Worm (Caenorhabditis elegans) whole organism, late embryonic: Measurements from ENCODE around the gene fbxc-7.

Experiments used
- F13H6.1 ChIP-seq: sonication (generic microtip); optimal IDR thresholded peaks from 2 replicates; lab custom pipeline; 2016; ENCODE audit warnings: missing genetic modification characterization, missing compliant biosample characterization
- K02D7.2 ChIP-seq: sonication (generic microtip); optimal IDR thresholded peaks from 2 replicates; lab custom pipeline; 2017; ENCODE audit warnings: mild to moderate bottlenecking, missing genetic modification characterization, missing compliant biosample characterization
- T23F11.4 ChIP-seq: fragments of 200-800 bp; sonication (Bioruptor generic); optimal IDR thresholded peaks from 2 replicates; lab custom pipeline; 2018; ENCODE audit warnings: mild to moderate bottlenecking, missing genetic modification characterization, missing compliant biosample characterization
- Y22D7AL.16 ChIP-seq: sonication (generic microtip); optimal IDR thresholded peaks from 2 replicates; lab custom pipeline; 2016; ENCODE audit warnings: missing genetic modification characterization, missing compliant biosample characterization
- ahr-1 ChIP-seq: sonication (generic microtip); optimal IDR thresholded peaks from 2 replicates; lab custom pipeline; 2016; ENCODE audit warnings: missing genetic modification characterization, missing compliant biosample characterization
- ceh-14 ChIP-seq: sonication (generic microtip); optimal IDR thresholded peaks from 2 replicates; lab custom pipeline; 2016; ENCODE audit warnings: missing genotype, missing genetic modification characterization, missing compliant biosample characterization
- ceh-18 ChIP-seq: sonication (generic microtip); optimal IDR thresholded peaks from 2 replicates; lab custom pipeline; 2016; ENCODE audit warnings: missing genetic modification characterization, missing compliant biosample characterization
- ceh-19 ChIP-seq: fragments of 200-800 bp; sonication (Bioruptor generic); optimal IDR thresholded peaks from 2 replicates; lab custom pipeline; 2018; ENCODE audit warnings: mild to moderate bottlenecking, missing genetic modification characterization, missing compliant biosample characterization
- ceh-22 ChIP-seq: sonication (generic microtip); optimal IDR thresholded peaks from 2 replicates; lab custom pipeline; 2017; ENCODE audit warnings: missing biosample characterization, missing genetic modification characterization
- ceh-24 ChIP-seq: sonication (generic microtip); optimal IDR thresholded peaks from 2 replicates; lab custom pipeline; 2016; ENCODE audit warnings: mild to moderate bottlenecking, missing genetic modification characterization, missing compliant biosample characterization
- ceh-34 ChIP-seq: sonication (generic microtip); optimal IDR thresholded peaks from 2 replicates; lab custom pipeline; 2016; ENCODE audit warnings: mild to moderate bottlenecking, missing genetic modification characterization, missing compliant biosample characterization
- che-1 ChIP-seq: sonication (generic microtip); optimal IDR thresholded peaks from 2 replicates; lab custom pipeline; 2016; ENCODE audit warnings: mild to moderate bottlenecking, missing genetic modification characterization, missing compliant biosample characterization
- dmd-4 ChIP-seq: sonication (generic microtip); optimal IDR thresholded peaks from 2 replicates; lab custom pipeline; 2016; ENCODE audit warnings: borderline replicate concordance, missing genetic modification characterization, missing compliant biosample characterization
- dve-1 ChIP-seq: sonication (generic microtip); optimal IDR thresholded peaks from 2 replicates; lab custom pipeline; 2017; ENCODE audit warnings: antibody characterized with exemption, mild to moderate bottlenecking, missing genetic modification characterization, missing compliant biosample characterization
- elt-4 ChIP-seq: sonication (generic microtip); optimal IDR thresholded peaks from 2 replicates; lab custom pipeline; 2016; ENCODE audit warnings: missing genetic modification characterization, missing compliant biosample characterization
- ets-4 ChIP-seq: sonication (generic microtip); optimal IDR thresholded peaks from 2 replicates; lab custom pipeline; 2016; ENCODE audit warnings: missing genetic modification characterization, missing compliant biosample characterization
- eyg-1 ChIP-seq: sonication (generic microtip); optimal IDR thresholded peaks from 2 replicates; lab custom pipeline; 2016; ENCODE audit warnings: missing genotype, missing genetic modification characterization, missing compliant biosample characterization
- gmeb-2 ChIP-seq: sonication (generic microtip); optimal IDR thresholded peaks from 2 replicates; lab custom pipeline; 2016; ENCODE audit warnings: missing genetic modification characterization, inconsistent platforms, missing compliant biosample characterization
- lin-11 ChIP-seq: fragments of 200-800 bp; sonication (Bioruptor generic); optimal IDR thresholded peaks from 2 replicates; lab custom pipeline; 2018; ENCODE audit warnings: mild to moderate bottlenecking, missing genetic modification characterization, missing compliant biosample characterization
- nhr-11 ChIP-seq: fragments of 150-350 bp; optimal IDR thresholded peaks from 2 replicates; lab custom pipeline; 2014; ENCODE audit warnings: missing biosample characterization, missing genetic modification characterization
- nhr-232 ChIP-seq: sonication (generic microtip); optimal IDR thresholded peaks from 2 replicates; lab custom pipeline; 2016; ENCODE audit warnings: missing genetic modification characterization, missing compliant biosample characterization
- npax-4 ChIP-seq: sonication (generic microtip); optimal IDR thresholded peaks from 2 replicates; lab custom pipeline; 2016; ENCODE audit warnings: missing genetic modification characterization, missing compliant biosample characterization
- odd-2 ChIP-seq: sonication (generic microtip); optimal IDR thresholded peaks from 2 replicates; lab custom pipeline; 2017; ENCODE audit warnings: antibody characterized with exemption, mild to moderate bottlenecking, missing genetic modification characterization, missing compliant biosample characterization
- pag-3 ChIP-seq: sonication (generic microtip); optimal IDR thresholded peaks from 2 replicates; lab custom pipeline; 2016; ENCODE audit warnings: missing compliant biosample characterization, missing genetic modification characterization, borderline replicate concordance
- pax-1 ChIP-seq: fragments of 150-350 bp; optimal IDR thresholded peaks from 2 replicates; lab custom pipeline; 2014; ENCODE audit warnings: missing biosample characterization, missing genetic modification characterization
- pha-4 ChIP-seq: fragments of 150-350 bp; optimal IDR thresholded peaks from 2 replicates; lab custom pipeline; 2018; ENCODE audit warnings: missing biosample characterization, missing genetic modification reagents, missing genetic modification characterization
- ref-2 ChIP-seq: sonication (generic microtip); optimal IDR thresholded peaks from 2 replicates; lab custom pipeline; 2016; ENCODE audit warnings: missing genetic modification characterization, missing compliant biosample characterization
- sdc-2 ChIP-seq: sonication (generic microtip); optimal IDR thresholded peaks from 2 replicates; lab custom pipeline; 2016; ENCODE audit warnings: missing genotype, missing genetic modification characterization, missing compliant biosample characterization
- sox-2 ChIP-seq: fragments of 200-800 bp; sonication (Bioruptor generic); IDR thresholded peaks from 2 replicates; pipeline ENCODE4 v1.3.6; 2022; ENCODE audit warnings: missing genetic modification reagents, missing genetic modification characterization, missing compliant biosample characterization
- sox-4 ChIP-seq: sonication (generic microtip); optimal IDR thresholded peaks from 2 replicates; lab custom pipeline; 2017; ENCODE audit warnings: mild to moderate bottlenecking, missing genetic modification characterization, inconsistent platforms, missing compliant biosample characterization
- syd-9 ChIP-seq: sonication (generic microtip); optimal IDR thresholded peaks from 2 replicates; lab custom pipeline; 2016; ENCODE audit warnings: mild to moderate bottlenecking, missing genetic modification characterization, moderate library complexity, missing compliant biosample characterization
- tbx-2 ChIP-seq: sonication (generic microtip); optimal IDR thresholded peaks from 2 replicates; lab custom pipeline; 2016; ENCODE audit warnings: missing genetic modification characterization, missing compliant biosample characterization
- tbx-7 ChIP-seq: sonication (generic microtip); optimal IDR thresholded peaks from 2 replicates; lab custom pipeline; 2016; ENCODE audit warnings: missing genotype, missing genetic modification characterization, missing compliant biosample characterization
- ttx-3 ChIP-seq: sonication (generic microtip); optimal IDR thresholded peaks from 2 replicates; lab custom pipeline; 2016; ENCODE audit warnings: missing genetic modification reagents, missing genetic modification characterization, missing compliant biosample characterization
- unc-42 ChIP-seq: sonication (generic microtip); optimal IDR thresholded peaks from 2 replicates; lab custom pipeline; 2016; ENCODE audit warnings: missing genotype, missing genetic modification characterization, missing compliant biosample characterization
- unc-86 ChIP-seq: sonication (generic microtip); optimal IDR thresholded peaks from 2 replicates; lab custom pipeline; 2016; ENCODE audit warnings: missing genetic modification characterization, missing compliant biosample characterization
- zip-5 ChIP-seq: sonication (generic microtip); optimal IDR thresholded peaks from 2 replicates; lab custom pipeline; 2016; ENCODE audit warnings: missing genetic modification characterization, missing compliant biosample characterization

Gene fbxc-7

DNA sequence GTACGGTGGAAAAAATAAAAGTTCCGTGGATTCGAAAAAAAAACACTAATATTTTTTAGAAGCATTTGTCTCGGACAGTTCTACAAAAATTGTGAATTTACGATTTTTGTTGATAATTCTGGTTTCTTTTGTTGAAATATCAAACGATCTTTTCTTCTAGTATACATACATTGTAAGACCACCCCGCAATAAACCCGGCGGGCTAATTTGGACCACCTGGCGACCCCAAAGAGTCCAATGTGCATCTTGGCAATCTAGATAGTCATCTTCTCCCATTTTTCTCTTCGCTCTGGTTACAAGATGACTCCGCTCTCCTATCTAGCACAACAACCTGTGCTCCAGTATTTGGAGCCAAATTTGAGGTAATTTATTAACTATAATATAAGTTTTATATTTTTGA lies 38.9 kb upstream of the fbxc-7 start, which contains the start of gene fbxc-29:
TSS of gene fbxc-29 (plus strand) at position 301 of the 400 bp plus-strand sequence.
- TF ChIP-seq F13H6.1 (tag; lab: Kevin White, UChicago) (no peak), eyg-1 (no peak), lin-11 (tag; lab: Kevin White, UChicago) (no peak), ets-4 (tag; lab: Kevin White, UChicago) (no peak), dve-1 (tag; lab: Kevin White, UChicago) (no peak), sox-4 (tag; lab: Kevin White, UChicago) (no peak), syd-9 (no peak), tbx-7 (no peak), gmeb-2 (tag; lab: Kevin White, UChicago) (no peak), unc-42 (no peak), sox-2 (GFP tag; lab: Robert Waterston, UW) (no peak)

ce11 chrII:917324-917723 lies 37.4 kb upstream of the fbxc-7 start, which contains the start of gene fbxc-30:
Gene fbxc-30 (plus strand): TSS chrII:917624.
- TF ChIP-seq sdc-2 (tag; lab: Kevin White, UChicago) (no peak), nhr-232 (tag; lab: Kevin White, UChicago) (no peak), ceh-18 (no peak)
- TF ChIP-seq, all 69 proteins: peak for 0

ce11 chrII:920326-920725 lies 34.4 kb upstream of the fbxc-7 start:
- no peak for TF ChIP-seq unc-42
- no peak for TF ChIP-seq ceh-22
- TF ChIP-seq ttx-3 (tag; lab: Kevin White, UChicago): no peak
- TF ChIP-seq K02D7.2 (tag; lab: Kevin White, UChicago): no peak
- TF ChIP-seq che-1 (tag; lab: Kevin White, UChicago): no peak
- no peak for TF ChIP-seq T23F11.4 (GFP tag; lab: Kevin White, UChicago)
- no peak for TF ChIP-seq ceh-34

DNA sequence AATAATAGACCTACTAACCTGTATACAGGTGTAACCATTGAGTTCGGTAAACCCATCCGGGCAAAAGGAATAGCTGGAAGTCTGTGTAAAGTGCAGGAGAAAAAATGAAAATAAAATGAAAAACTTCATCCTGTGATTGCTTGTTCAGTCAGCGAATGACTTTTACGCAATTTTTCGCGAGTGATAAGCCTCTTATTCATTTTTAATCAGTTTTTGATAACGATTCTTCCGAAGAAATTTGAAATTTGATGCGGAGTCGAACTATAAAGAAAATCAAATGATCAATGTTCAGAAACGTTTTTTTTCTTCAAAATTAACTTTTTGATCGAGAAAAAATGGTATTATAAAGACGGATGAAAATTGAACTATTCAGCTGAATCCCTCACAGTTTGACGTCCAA lies 31.9 kb upstream of the fbxc-7 start:
- TF ChIP-seq tbx-7: no peak
- no peak for TF ChIP-seq nhr-232 (tag; lab: Kevin White, UChicago)
- no peak for TF ChIP-seq ceh-19 (GFP tag; lab: Kevin White, UChicago)
- TF ChIP-seq Y22D7AL.16 (tag; lab: Kevin White, UChicago): no peak
- TF ChIP-seq odd-2 (tag; lab: Kevin White, UChicago): no peak
- TF ChIP-seq unc-86: no peak
- no peak for TF ChIP-seq zip-5
- TF ChIP-seq ahr-1 (tag; lab: Kevin White, UChicago): no peak
- no peak for TF ChIP-seq elt-4 (tag; lab: Kevin White, UChicago)
- TF ChIP-seq sox-2 (GFP tag; lab: Robert Waterston, UW): no peak
- TF ChIP-seq lin-11 (tag; lab: Kevin White, UChicago): no peak
- TF ChIP-seq dmd-4 (tag; lab: Kevin White, UChicago): no peak
- no peak for TF ChIP-seq pha-4
- no peak for TF ChIP-seq ttx-3 (tag; lab: Kevin White, UChicago)

DNA sequence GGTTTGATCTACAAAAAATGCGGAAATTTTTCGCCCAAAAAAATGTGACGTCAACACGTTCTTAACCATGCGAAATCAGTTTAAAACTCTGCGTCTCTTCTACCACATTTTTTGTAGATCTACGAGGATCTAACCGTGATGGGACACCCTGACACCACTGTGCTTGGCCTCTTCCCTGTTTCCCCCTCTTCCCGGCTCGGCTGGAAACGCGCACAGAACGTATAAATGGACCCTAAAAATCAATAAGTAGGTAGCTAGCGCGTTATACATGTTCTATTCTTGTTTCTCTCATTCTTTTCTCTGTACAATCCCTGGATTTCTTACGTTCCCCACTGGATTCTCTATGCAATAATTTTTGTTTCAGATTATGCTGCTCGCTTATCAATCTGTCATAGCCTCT lies 31.2 kb upstream of the fbxc-7 start, which contains the start of gene fbxc-28:
TSS of gene fbxc-28 (plus strand) at position 301 of the 400 bp plus-strand sequence.
- TF ChIP-seq K02D7.2 (tag; lab: Kevin White, UChicago): no peak
- TF ChIP-seq ceh-24 (tag; lab: Kevin White, UChicago): no peak
- no peak for TF ChIP-seq nhr-11 (tag; lab: Kevin White, UChicago)
- TF ChIP-seq pax-1 (tag; lab: Kevin White, UChicago): no peak
- no peak for TF ChIP-seq ref-2 (tag; lab: Kevin White, UChicago)
- TF ChIP-seq Y22D7AL.16 (tag; lab: Kevin White, UChicago): no peak
- no peak for TF ChIP-seq ceh-14 (tag; lab: Kevin White, UChicago)
- no peak for TF ChIP-seq npax-4 (tag; lab: Kevin White, UChicago)
- TF ChIP-seq tbx-2 (tag; lab: Kevin White, UChicago): no peak
- TF ChIP-seq pag-3 (tag; lab: Kevin White, UChicago): no peak
